Worm (Caenorhabditis elegans) whole organism, early embryonic: Measurements from ENCODE around the gene pals-25.
A peak's percentile ranks its signal among the peaks of the same experiment; 100 is the strongest.
"Not testable (repeated sequence)": the region's sequence is repeated elsewhere in the genome, so short reads cannot be mapped to it uniquely, and the experiment has no call there.

Source experiments
- B0310.2 ChIP-seq: sonication (generic microtip); optimal IDR thresholded peaks from 2 replicates; lab custom pipeline; 2016; ENCODE audit warnings: mild to moderate bottlenecking, missing genetic modification characterization, missing compliant biosample characterization
- F13C5.2 ChIP-seq: sonication (generic microtip); optimal IDR thresholded peaks from 2 replicates; lab custom pipeline; 2017; ENCODE audit warnings: mild to moderate bottlenecking, missing genetic modification characterization, inconsistent platforms, missing compliant biosample characterization
- aly-1 ChIP-seq: sonication (generic microtip); optimal IDR thresholded peaks from 2 replicates; lab custom pipeline; 2016; ENCODE audit warnings: missing genetic modification characterization, missing compliant biosample characterization
- ama-1 ChIP-seq: fragments of 150-350 bp; optimal IDR thresholded peaks from 2 replicates; lab custom pipeline; 2014
- ceh-13 ChIP-seq: fragments of 200-800 bp; sonication (Bioruptor generic); optimal IDR thresholded peaks from 2 replicates; lab custom pipeline; 2018; ENCODE audit warnings: mild to moderate bottlenecking, missing genetic modification characterization, missing compliant biosample characterization
- ceh-36 ChIP-seq: sonication (generic microtip); optimal IDR thresholded peaks from 2 replicates; lab custom pipeline; 2016; ENCODE audit warnings: missing genetic modification characterization, inconsistent platforms, missing compliant biosample characterization
- ets-7 ChIP-seq: sonication (generic microtip); optimal IDR thresholded peaks from 2 replicates; lab custom pipeline; 2016; ENCODE audit warnings: missing genotype, missing genetic modification characterization, missing compliant biosample characterization
- flt-1 ChIP-seq: fragments of 200-800 bp; sonication (Bioruptor generic); IDR thresholded peaks from 2 replicates; pipeline ENCODE4 v1.3.6; 2022; ENCODE audit warnings: missing genetic modification characterization, missing compliant biosample characterization
- hmbx-1 ChIP-seq: sonication (generic microtip); optimal IDR thresholded peaks from 2 replicates; lab custom pipeline; 2016; ENCODE audit warnings: mild to moderate bottlenecking, missing genetic modification characterization, missing compliant biosample characterization
- hmg-4 ChIP-seq: fragments of 200-800 bp; sonication (Bioruptor generic); optimal IDR thresholded peaks from 2 replicates; lab custom pipeline; 2018; ENCODE audit warnings: mild to moderate bottlenecking, missing genetic modification characterization, missing compliant biosample characterization
- hnd-1 ChIP-seq: sonication (generic microtip); optimal IDR thresholded peaks from 2 replicates; lab custom pipeline; 2016; ENCODE audit warnings: missing genetic modification characterization, missing compliant biosample characterization
- pes-1 ChIP-seq: fragments of 200-800 bp; sonication (Bioruptor generic); IDR thresholded peaks from 2 replicates; pipeline ENCODE4 v1.3.6; 2022; ENCODE audit warnings: missing genetic modification reagents, missing genetic modification characterization, missing compliant biosample characterization
- scrt-1 ChIP-seq: fragments of 200-800 bp; sonication (Bioruptor generic); IDR thresholded peaks from 2 replicates; pipeline ENCODE4 v1.3.6; 2022; ENCODE audit warnings: missing genetic modification characterization, missing compliant biosample characterization
- sea-1 ChIP-seq: fragments of 200-800 bp; sonication (Bioruptor generic); conservative IDR thresholded peaks from 2 replicates; pipeline ENCODE4 v1.3.6; 2022; ENCODE audit warnings: missing genetic modification characterization, missing compliant biosample characterization
- tbx-11 ChIP-seq: fragments of 200-800 bp; sonication (Bioruptor generic); IDR thresholded peaks from 2 replicates; pipeline ENCODE4 v1.3.6; 2022; ENCODE audit warnings: missing genetic modification characterization, missing compliant biosample characterization
- tbx-37 ChIP-seq: fragments of 200-800 bp; sonication (Bioruptor generic); conservative IDR thresholded peaks from 2 replicates; pipeline ENCODE4 v1.3.6; 2022; ENCODE audit warnings: missing genetic modification reagents, missing genetic modification characterization, missing compliant biosample characterization
- tra-4 ChIP-seq: sonication (generic microtip); optimal IDR thresholded peaks from 2 replicates; lab custom pipeline; 2017; ENCODE audit warnings: missing genetic modification characterization, missing compliant biosample characterization

pals-25 gene

DNA sequence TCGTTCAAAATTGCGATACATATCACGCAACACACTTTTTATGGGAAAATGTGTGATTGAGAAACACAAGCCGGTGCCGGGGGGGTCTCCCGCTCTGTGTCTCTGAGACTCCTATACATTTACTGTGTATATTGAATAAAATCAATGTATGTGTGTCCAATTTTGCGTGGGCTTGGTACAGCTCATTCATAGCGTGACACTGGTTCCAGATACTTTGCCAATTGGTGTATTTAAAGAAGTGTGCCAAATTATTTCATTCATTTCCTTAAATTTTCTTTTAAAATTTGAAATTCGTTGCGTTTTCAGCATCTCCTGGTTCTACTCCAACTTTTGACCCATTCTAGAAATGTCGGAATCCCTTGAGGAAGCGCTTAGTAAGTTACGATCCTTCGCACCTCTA is 17.1 kb upstream of the pals-25 start, which contains the start of gene C29F9.5:
C29F9.5 (plus strand) TSS at position 301 of the 400 bp plus-strand sequence.
- TF ChIP-seq tra-4 (tag; lab: Kevin White, UChicago), result no peak
- no peak for TF ChIP-seq hnd-1
- TF ChIP-seq ama-1 (lab: Kevin White, UChicago), result no peak
- no peak for TF ChIP-seq ceh-13 (GFP tag; lab: Kevin White, UChicago)
- no peak for TF ChIP-seq flt-1 (GFP tag; lab: Robert Waterston, UW)
- TF ChIP-seq aly-1 (tag; lab: Kevin White, UChicago), result no peak
- no peak for TF ChIP-seq sea-1 (GFP tag; lab: Robert Waterston, UW)
- no peak for TF ChIP-seq scrt-1 (GFP tag; lab: Robert Waterston, UW)
- TF ChIP-seq tbx-11, result no peak
- TF ChIP-seq ets-7 (tag; lab: Kevin White, UChicago), result no peak
- no peak for TF ChIP-seq tbx-37 (GFP tag; lab: Robert Waterston, UW)
- no peak for TF ChIP-seq B0310.2
- no peak for TF ChIP-seq pes-1 (GFP tag; lab: Robert Waterston, UW)
- no peak for TF ChIP-seq ceh-36 (tag; lab: Kevin White, UChicago)
- no peak for TF ChIP-seq F13C5.2 (tag; lab: Kevin White, UChicago)
- no peak for TF ChIP-seq hmbx-1

DNA sequence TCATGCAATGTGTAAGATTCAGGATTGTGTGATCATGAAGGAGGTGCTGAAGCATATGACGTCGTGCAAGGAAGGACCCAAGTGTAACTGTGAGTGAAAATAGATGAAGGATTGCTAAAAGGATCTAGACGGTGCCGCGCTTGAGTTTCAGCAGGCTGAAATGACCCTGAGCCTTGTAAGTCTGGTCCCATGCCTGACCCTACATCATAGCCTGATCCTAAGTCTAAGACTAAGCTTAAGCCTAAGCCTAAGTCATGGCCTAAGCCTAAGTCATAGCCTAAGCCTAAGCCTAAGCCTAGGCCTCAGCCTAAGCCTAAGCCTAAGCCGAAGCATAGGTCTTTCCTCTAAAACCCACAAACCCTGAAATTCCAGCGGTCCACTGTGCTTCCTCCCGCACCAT is 16.4 kb upstream of the pals-25 start:
- no peak for TF ChIP-seq sea-1 (GFP tag; lab: Robert Waterston, UW)
- peak; percentile 45 for TF ChIP-seq ceh-36 (tag; lab: Kevin White, UChicago)

DNA sequence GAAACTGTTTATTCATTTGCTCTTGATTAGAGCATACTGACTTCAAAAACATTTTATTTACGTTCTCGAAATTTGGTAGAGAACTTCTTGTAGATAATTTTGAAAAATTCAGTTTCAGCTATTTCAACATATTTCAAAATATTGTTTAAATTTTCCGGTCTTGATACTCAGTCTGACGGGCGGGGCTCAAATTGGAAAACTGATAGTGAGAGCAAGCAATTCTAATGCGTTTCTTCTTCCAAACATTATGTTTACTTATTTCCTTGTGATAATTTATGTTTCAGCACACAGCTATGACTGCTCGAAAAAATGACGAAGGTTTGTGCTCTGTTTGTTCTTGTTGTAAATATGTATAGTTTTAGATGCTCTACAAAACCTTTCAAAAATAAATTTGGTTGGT is 14.1 kb upstream of the pals-25 start, which contains the start of gene pals-24:
pals-24 (plus strand) TSS at position 237 of the 400 bp plus-strand sequence.
- TF ChIP-seq scrt-1 (GFP tag; lab: Robert Waterston, UW), result no peak
- TF ChIP-seq tbx-37 (GFP tag; lab: Robert Waterston, UW), result no peak
- TF ChIP-seq ceh-36 (tag; lab: Kevin White, UChicago), result no peak
- no peak for TF ChIP-seq hmg-4 (GFP tag; lab: Kevin White, UChicago)
- TF ChIP-seq aly-1 (tag; lab: Kevin White, UChicago), result no peak
- no peak for TF ChIP-seq B0310.2
- no peak for TF ChIP-seq F13C5.2 (tag; lab: Kevin White, UChicago)
- TF ChIP-seq tbx-11, result no peak
- TF ChIP-seq tra-4 (tag; lab: Kevin White, UChicago), result no peak
- TF ChIP-seq ceh-13 (GFP tag; lab: Kevin White, UChicago), result no peak

DNA sequence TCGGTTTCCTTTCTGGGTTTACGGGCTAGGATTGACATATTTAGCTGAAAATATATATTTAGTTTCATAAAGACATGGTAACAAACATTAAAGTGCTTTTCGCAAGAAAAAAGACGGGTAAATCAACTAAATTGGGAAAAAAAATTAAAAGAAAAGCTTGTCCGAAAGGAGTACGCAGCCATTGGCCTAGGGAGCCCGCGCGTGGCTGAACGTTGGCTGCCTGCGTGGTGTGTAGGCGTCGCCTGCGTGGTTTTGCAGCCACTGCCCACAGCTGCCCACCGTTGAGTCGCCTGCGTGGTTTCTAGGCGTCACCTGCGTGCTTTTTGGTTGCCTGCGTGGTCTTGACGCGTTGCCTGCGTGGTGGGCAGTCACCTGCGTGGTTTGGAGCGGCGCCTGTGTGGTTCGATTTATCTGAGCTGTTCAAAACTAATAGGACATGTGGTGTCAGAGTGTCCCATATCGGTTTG is 12.3 kb upstream of the pals-25 start, which contains the start of gene C29F9.12:
C29F9.12 (minus strand) TSS at position 51 of the 467 bp plus-strand sequence.
- TF ChIP-seq ama-1 (lab: Kevin White, UChicago); tra-4 (tag; lab: Kevin White, UChicago); aly-1 (tag; lab: Kevin White, UChicago): not testable (repeated sequence)

DNA sequence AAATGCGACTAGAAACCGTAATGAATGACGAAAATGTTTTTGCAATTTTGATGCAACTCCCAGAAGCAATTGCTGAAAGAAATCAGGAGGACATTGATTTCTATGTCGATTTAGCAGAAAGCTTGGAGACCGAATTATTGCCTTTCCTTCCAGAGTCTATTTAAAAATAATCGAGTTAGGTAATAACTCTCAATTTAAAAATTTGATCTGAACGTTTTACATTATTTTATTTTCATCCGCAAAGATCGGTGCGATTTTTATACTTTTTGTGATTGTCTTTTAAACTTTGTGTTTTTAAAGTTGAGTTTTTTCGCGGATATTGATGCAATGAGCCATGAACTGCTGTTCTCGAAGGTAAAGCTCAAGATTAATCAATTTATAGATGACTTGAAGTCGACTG is 9.8 kb upstream of the pals-25 start, which contains the start of gene pals-23:
pals-23 (plus strand) TSS at position 301 of the 400 bp plus-strand sequence.
- no peak for TF ChIP-seq flt-1 (GFP tag; lab: Robert Waterston, UW)
- TF ChIP-seq pes-1 (GFP tag; lab: Robert Waterston, UW), result no peak
- TF ChIP-seq scrt-1 (GFP tag; lab: Robert Waterston, UW), result no peak

DNA sequence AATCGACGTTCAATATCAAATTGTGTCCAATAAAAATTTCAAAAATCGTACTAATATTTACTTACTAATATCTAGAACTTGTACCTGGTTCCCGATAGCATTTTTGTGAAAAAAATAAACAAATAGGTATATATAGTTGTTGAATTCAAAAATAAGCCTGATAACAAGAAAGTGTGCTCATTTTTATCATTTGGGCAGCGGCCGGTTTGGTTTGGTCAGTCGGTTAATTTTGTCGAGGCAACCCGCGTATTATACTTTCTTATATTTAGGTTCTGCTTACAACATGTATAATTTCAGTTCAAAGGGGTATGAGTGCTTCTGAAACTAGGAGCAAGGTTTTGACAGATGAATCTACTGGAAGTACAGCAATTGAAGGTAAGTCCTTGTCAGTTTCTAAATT is 3.6 kb upstream of the pals-25 start, which contains the start of the genes nhr-280 and C29F9.2:
nhr-280 (minus strand) TSS at position 101 of the 400 bp plus-strand sequence.
C29F9.2 (plus strand) TSS at position 298 of the 400 bp plus-strand sequence.
- TF ChIP-seq ceh-36 (tag; lab: Kevin White, UChicago) (no peak), ama-1 (lab: Kevin White, UChicago) (no peak), ets-7 (tag; lab: Kevin White, UChicago) (no peak), tbx-37 (GFP tag; lab: Robert Waterston, UW) (no peak), tra-4 (tag; lab: Kevin White, UChicago) (no peak), flt-1 (GFP tag; lab: Robert Waterston, UW) (no peak), hmbx-1 (no peak), sea-1 (GFP tag; lab: Robert Waterston, UW) (no peak), scrt-1 (GFP tag; lab: Robert Waterston, UW) (no peak), F13C5.2 (tag; lab: Kevin White, UChicago) (no peak), tbx-11 (no peak), aly-1 (tag; lab: Kevin White, UChicago) (no peak), pes-1 (GFP tag; lab: Robert Waterston, UW) (no peak)

DNA sequence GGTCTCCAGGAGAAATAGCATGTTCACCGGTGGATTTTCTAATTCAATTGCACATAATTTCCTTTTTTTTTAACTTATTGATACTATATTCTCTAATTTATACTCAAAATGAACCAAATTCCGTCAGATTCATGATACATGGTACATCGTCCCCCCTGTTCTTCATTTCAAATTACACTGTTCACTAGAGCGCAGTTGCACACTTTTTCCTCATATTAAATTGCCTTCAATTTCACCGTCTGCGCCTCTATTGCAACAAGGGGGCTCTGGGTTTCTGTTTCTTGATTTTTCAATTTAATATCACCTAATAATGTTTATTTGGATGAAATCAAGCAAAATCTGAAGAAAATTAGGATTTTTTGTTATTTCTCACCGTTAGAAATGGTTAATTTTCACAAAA is 2.7 kb upstream of the pals-25 start:
- TF ChIP-seq ceh-36 (tag; lab: Kevin White, UChicago) (no peak), F13C5.2 (tag; lab: Kevin White, UChicago) (peak; percentile 31), tbx-11 (no peak), pes-1 (GFP tag; lab: Robert Waterston, UW) (no peak), ceh-13 (GFP tag; lab: Kevin White, UChicago) (no peak)

DNA sequence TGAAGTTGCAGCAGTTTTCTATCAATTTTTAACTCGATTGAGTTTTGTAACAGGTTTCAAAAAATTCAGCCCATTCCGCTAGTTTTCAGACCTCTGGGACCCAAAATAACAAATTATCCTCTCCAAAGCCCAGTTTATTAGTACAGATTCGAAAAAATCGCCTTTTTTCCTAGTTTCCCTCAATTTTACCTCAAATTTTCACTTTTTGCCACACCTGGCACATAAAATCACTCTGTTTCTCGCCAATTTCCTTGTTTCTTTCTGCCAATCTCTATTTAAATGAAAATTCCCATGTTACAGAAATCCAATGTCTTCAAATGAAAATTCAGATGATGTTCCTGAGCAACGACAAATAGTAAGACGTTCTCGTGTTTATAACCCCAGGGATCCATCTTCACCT is 2.2 kb upstream of the pals-25 start, which contains the start of gene pals-22:
pals-22 (plus strand) TSS at position 301 of the 400 bp plus-strand sequence.
- TF ChIP-seq hmbx-1 (no peak), F13C5.2 (tag; lab: Kevin White, UChicago) (no peak), ama-1 (lab: Kevin White, UChicago) (no peak), ceh-36 (tag; lab: Kevin White, UChicago) (no peak), tbx-11 (no peak), sea-1 (GFP tag; lab: Robert Waterston, UW) (no peak)
